Worm (Caenorhabditis elegans): ENCODE measurements around the gene F59C12.3.

Gene F59C12.3

ce11 chrX:16553845-16554426 lies 55.4 kb downstream of the F59C12.3 start, which contains the start of gene K08B5.2:
Gene K08B5.2 (minus strand): TSS chrX:16553887.
- no peak for TF ChIP-seq flt-1 (GFP tag; IDR thresholded peaks at IDR 0.05)
- TF ChIP-seq cog-1 (tag; optimal IDR thresholded peaks at IDR 0.05), result no peak
- TF ChIP-seq med-1 (GFP tag; optimal IDR thresholded peaks at IDR 0.05; ENCODE audit: insufficient read depth), result no peak
- TF ChIP-seq ref-1 (GFP tag; conservative IDR thresholded peaks at IDR 0.05), result no peak
- no peak for TF ChIP-seq T22C8.4 (GFP tag; IDR thresholded peaks at IDR 0.05)
- no peak for TF ChIP-seq ztf-29 (GFP tag; IDR thresholded peaks at IDR 0.05)
- no peak for TF ChIP-seq klf-2 (GFP tag; conservative IDR thresholded peaks at IDR 0.05)
- TF ChIP-seq tab-1 (GFP tag; IDR thresholded peaks at IDR 0.05), result no peak
